Fruit fly (Drosophila melanogaster): ENCODE data around the gene CG31689.

The CG31689 gene

dm6 chr2L:2754437-2755322, 29.2 kb downstream of the CG31689 start (continued):
- no peak for TF ChIP-seq Adf1 (GFP tag; IDR thresholded peaks at IDR 0.05)
- TF ChIP-seq lilli (GFP tag; optimal IDR thresholded peaks at IDR 0.05): peak; percentile 79
- TF ChIP-seq Atf3 (GFP tag; optimal IDR thresholded peaks at IDR 0.05): no peak
- peak; percentile 91 for TF ChIP-seq CG15601 (tag; optimal IDR thresholded peaks at IDR 0.05)
- TF ChIP-seq D19B (GFP tag; optimal IDR thresholded peaks at IDR 0.05): peak; percentile 80
- TF ChIP-seq CG17328 (GFP tag; IDR thresholded peaks at IDR 0.05): no peak
- TF ChIP-seq YL-1 (GFP tag; optimal IDR thresholded peaks at IDR 0.05): peak; percentile 76
- TF ChIP-seq NK7.1 (GFP tag; optimal IDR thresholded peaks at IDR 0.05): peak; percentile 84
- peak; percentile 53 for TF ChIP-seq Six4 (GFP tag; optimal IDR thresholded peaks at IDR 0.05)
- peak; percentile 88 for TF ChIP-seq HHEX (GFP tag; optimal IDR thresholded peaks at IDR 0.05)
- peak; percentile 49 for TF ChIP-seq CG8944 (GFP tag; optimal IDR thresholded peaks at IDR 0.05)
- TF ChIP-seq CG14050 (GFP tag; IDR thresholded peaks at IDR 0.05): no peak
- no peak for TF ChIP-seq Ada2b (GFP tag; IDR thresholded peaks at IDR 0.05)
- TF ChIP-seq CG2120 (GFP tag; optimal IDR thresholded peaks at IDR 0.05): peak; percentile 88
- TF ChIP-seq CG16813 (GFP tag; IDR thresholded peaks at IDR 0.05; ENCODE audit: partially characterized antibody): no peak
- peak; percentile 54 for TF ChIP-seq Nf-YB (GFP tag; optimal IDR thresholded peaks at IDR 0.05)
- no peak for TF ChIP-seq inv (GFP tag; IDR thresholded peaks at IDR 0.05; ENCODE audit: partially characterized antibody)
- peak; percentile 66 for TF ChIP-seq Atf-2 (GFP tag; optimal IDR thresholded peaks at IDR 0.05)
- TF ChIP-seq CG18619 (GFP tag; optimal IDR thresholded peaks at IDR 0.05): peak; percentile 83
- TF ChIP-seq sc (optimal IDR thresholded peaks at IDR 0.05): no peak
- peak; percentile 71 for TF ChIP-seq sc (GFP tag; optimal IDR thresholded peaks at IDR 0.05)
- TF ChIP-seq Dfd (GFP tag; optimal IDR thresholded peaks at IDR 0.05): peak in 1 of 2 experiments; percentile 14
- no peak for TF ChIP-seq lov (optimal IDR thresholded peaks at IDR 0.05)
- TF ChIP-seq lov (GFP tag; IDR thresholded peaks at IDR 0.05): no peak
- peak; percentile 86 for TF ChIP-seq caup (GFP tag; optimal IDR thresholded peaks at IDR 0.05; ENCODE audit: severe bottlenecking)
- TF ChIP-seq Spps (tag; optimal IDR thresholded peaks at IDR 0.05): peak; percentile 63
- TF ChIP-seq nerfin-2 (GFP tag; IDR thresholded peaks at IDR 0.05; ENCODE audit: partially characterized antibody): no peak
- no peak for TF ChIP-seq ro (GFP tag; IDR thresholded peaks at IDR 0.05)
- TF ChIP-seq Hr3 (GFP tag; optimal IDR thresholded peaks at IDR 0.05): peak; percentile 50
- peak; percentile 82 for TF ChIP-seq CG13624 (GFP tag; optimal IDR thresholded peaks at IDR 0.05)
- peak; percentile 69 for TF ChIP-seq Camta (GFP tag; optimal IDR thresholded peaks at IDR 0.05)
- peak; percentile 34; the same call in 1 of the 3 replicates for TF ChIP-seq CG7357 (GFP tag; IDR thresholded peaks at IDR 0.05)
- peak; percentile 85 for TF ChIP-seq CG12071 (GFP tag; optimal IDR thresholded peaks at IDR 0.05)
- no peak for TF ChIP-seq CG13287 (GFP tag; IDR thresholded peaks at IDR 0.05; ENCODE audit: partially characterized antibody)
- TF ChIP-seq hb (GFP tag; IDR thresholded peaks at IDR 0.05; ENCODE audit: partially characterized antibody): no peak
- peak; percentile 80 for TF ChIP-seq zfh2 (GFP tag; optimal IDR thresholded peaks at IDR 0.05)
- TF ChIP-seq CG2129 (GFP tag; IDR thresholded peaks at IDR 0.05; ENCODE audit: partially characterized antibody): no peak
- TF ChIP-seq pan (optimal IDR thresholded peaks at IDR 0.05): no peak
- no peak for TF ChIP-seq pan (GFP tag; optimal IDR thresholded peaks at IDR 0.05 in 1 of 2, IDR thresholded peaks at IDR 0.05 in 1 of 2)
- TF ChIP-seq Rx (GFP tag; IDR thresholded peaks at IDR 0.05): no peak
- TF ChIP-seq CG8765 (GFP tag; IDR thresholded peaks at IDR 0.05): no peak
- TF ChIP-seq ATbp (GFP tag; optimal IDR thresholded peaks at IDR 0.05): peak; percentile 91
- TF ChIP-seq pros (GFP tag; optimal IDR thresholded peaks at IDR 0.05): peak; percentile 58
- TF ChIP-seq Neu2 (GFP tag; optimal IDR thresholded peaks at IDR 0.05; ENCODE audit: borderline replicate concordance): peak; percentile 29
- TF ChIP-seq CG12219 (GFP tag; optimal IDR thresholded peaks at IDR 0.05): peak; percentile 79
- TF ChIP-seq CG14441 (GFP tag; IDR thresholded peaks at IDR 0.05): no peak
- peak; percentile 49 for TF ChIP-seq Lhr (GFP tag; optimal IDR thresholded peaks at IDR 0.05)
- TF ChIP-seq knrl (GFP tag; IDR thresholded peaks at IDR 0.05; ENCODE audit: partially characterized antibody): no peak
- TF ChIP-seq CG13123 (GFP tag; optimal IDR thresholded peaks at IDR 0.05): peak; percentile 68

Data from whole organism, embryonic.